Fruit fly (Drosophila melanogaster) whole organism, embryonic: ENCODE measurements around the gene COX7B.
A peak's percentile ranks its signal among the peaks of the same experiment; 100 is the strongest.

ENCODE experiments used
- Adf1 ChIP-seq: fragments of 200-800 bp; sonication (Bioruptor generic); IDR thresholded peaks from 2 replicates; pipeline ENCODE4 v1.3.6; 2022; ENCODE audit warnings: missing biosample characterization, missing genetic modification characterization
- Atf3 ChIP-seq: fragments of 200-800 bp; sonication (Bioruptor generic); optimal IDR thresholded peaks from 3 replicates; lab custom pipeline; 2016; ENCODE audit warnings: missing biosample characterization, missing genetic modification characterization
- Atf6 ChIP-seq: fragments of 200-800 bp; sonication (Bioruptor generic); IDR thresholded peaks from 2 replicates; pipeline ENCODE4 v1.3.6; 2022; ENCODE audit warnings: missing biosample characterization, missing genetic modification characterization
- Bdp1 ChIP-seq: fragments of 200-800 bp; sonication (Bioruptor generic); optimal IDR thresholded peaks from 3 replicates; lab custom pipeline; 2016; ENCODE audit warnings: missing biosample characterization, missing genetic modification characterization
- Bgb ChIP-seq: fragments of 200-800 bp; sonication (Bioruptor generic); IDR thresholded peaks from 2 replicates; pipeline ENCODE4 v1.3.6; 2022; ENCODE audit warnings: missing biosample characterization, missing genetic modification characterization; ENCODE audit not compliant: partially characterized antibody
- CG11247 ChIP-seq: fragments of 200-800 bp; sonication (Bioruptor generic); IDR thresholded peaks from 2 replicates; pipeline ENCODE4 v1.3.6; 2022; ENCODE audit warnings: missing biosample characterization, missing genetic modification characterization
- CG11504 ChIP-seq: fragments of 200-800 bp; sonication (Bioruptor generic); optimal IDR thresholded peaks from 3 replicates; lab custom pipeline; 2019; ENCODE audit warnings: missing biosample characterization, mild to moderate bottlenecking, missing genetic modification characterization, moderate library complexity
- CG11695 ChIP-seq: fragments of 200-800 bp; sonication (Bioruptor generic); IDR thresholded peaks from 3 replicates; pipeline ENCODE4 v1.3.6; 2022; ENCODE audit warnings: missing biosample characterization, missing genetic modification characterization
- CG1233 ChIP-seq: fragments of 200-800 bp; sonication (Bioruptor generic); optimal IDR thresholded peaks from 4 replicates; lab custom pipeline; 2018; ENCODE audit warnings: missing biosample characterization, mild to moderate bottlenecking, missing genetic modification characterization
- CG12769 ChIP-seq: fragments of 200-800 bp; sonication (Bioruptor generic); optimal IDR thresholded peaks from 2 replicates; lab custom pipeline; 2019; ENCODE audit warnings: missing biosample characterization, mild to moderate bottlenecking, missing genetic modification characterization, moderate library complexity
- CG14667 ChIP-seq: fragments of 200-800 bp; sonication (Bioruptor generic); IDR thresholded peaks from 2 replicates; pipeline ENCODE4 v1.3.6; 2022; ENCODE audit warnings: missing biosample characterization, missing genetic modification characterization
- CG17359 ChIP-seq: fragments of 200-800 bp; sonication (Bioruptor generic); optimal IDR thresholded peaks from 3 replicates; lab custom pipeline; 2018; ENCODE audit warnings: missing biosample characterization, mild to moderate bottlenecking, missing genetic modification characterization, moderate library complexity
- CG17361 ChIP-seq: fragments of 200-800 bp; sonication (Bioruptor generic); IDR thresholded peaks from 3 replicates; pipeline ENCODE4 v1.3.6; 2022; ENCODE audit warnings: missing biosample characterization, missing genetic modification characterization
- CG31224 ChIP-seq: fragments of 200-800 bp; sonication (Bioruptor generic); IDR thresholded peaks from 2 replicates; pipeline ENCODE4 v1.3.6; 2022; ENCODE audit warnings: missing biosample characterization, missing genetic modification characterization
- CG32772 ChIP-seq: fragments of 200-800 bp; sonication (Bioruptor generic); IDR thresholded peaks from 2 replicates; pipeline ENCODE4 v1.3.6; 2022; ENCODE audit warnings: missing biosample characterization, missing genetic modification characterization
- CG34224 ChIP-seq: fragments of 200-800 bp; sonication (Bioruptor generic); IDR thresholded peaks from 3 replicates; pipeline ENCODE4 v1.3.6; 2022; ENCODE audit warnings: missing biosample characterization, missing genetic modification characterization; ENCODE audit not compliant: partially characterized antibody
- CG34376 ChIP-seq: fragments of 200-800 bp; sonication (Bioruptor generic); optimal IDR thresholded peaks from 2 replicates; lab custom pipeline; 2018; ENCODE audit warnings: missing biosample characterization, mild to moderate bottlenecking, missing genetic modification characterization
- CG42726 ChIP-seq: fragments of 200-800 bp; sonication (Bioruptor generic); IDR thresholded peaks from 2 replicates; pipeline ENCODE4 v1.3.6; 2022; ENCODE audit warnings: missing biosample characterization, missing genetic modification characterization; ENCODE audit not compliant: partially characterized antibody
- CG4617 ChIP-seq: fragments of 200-800 bp; sonication (Bioruptor generic); optimal IDR thresholded peaks from 3 replicates; lab custom pipeline; 2016; ENCODE audit warnings: missing biosample characterization, missing genetic modification characterization, borderline replicate concordance
- CG7987 ChIP-seq: fragments of 200-800 bp; sonication (Bioruptor generic); optimal IDR thresholded peaks from 2 replicates; lab custom pipeline; 2018; ENCODE audit warnings: missing biosample characterization, mild to moderate bottlenecking, missing genetic modification characterization, moderate library complexity
- CG8281 ChIP-seq: fragments of 200-800 bp; sonication (Bioruptor generic); optimal IDR thresholded peaks from 2 replicates; lab custom pipeline; 2018; ENCODE audit warnings: missing biosample characterization, mild to moderate bottlenecking, missing genetic modification characterization, moderate library complexity
- Dp ChIP-seq: fragments of 200-800 bp; sonication (Bioruptor generic); optimal IDR thresholded peaks from 2 replicates; lab custom pipeline; 2018; ENCODE audit warnings: missing biosample characterization, mild to moderate bottlenecking, missing genetic modification characterization, moderate library complexity
- Ets65A ChIP-seq: fragments of 200-800 bp; sonication (Bioruptor generic); peaks from one replicate; lab custom pipeline; 2016; ENCODE audit warnings: missing biosample characterization, missing genetic modification characterization
- Hr3 ChIP-seq: fragments of 200-800 bp; sonication (Bioruptor generic); optimal IDR thresholded peaks from 3 replicates; lab custom pipeline; 2016; ENCODE audit warnings: missing biosample characterization, missing genetic modification characterization
- Hr78 ChIP-seq, 2 experiments: fragments of 200-800 bp in 1 of 2; fragments of >200 bp in 1 of 2; sonication (Bioruptor generic) in 1 of 2; optimal IDR thresholded peaks; 2 replicates each; lab custom pipeline; 2017 to 2019; ENCODE audit warnings: missing biosample characterization in 2 of 2, missing genetic modification characterization in 2 of 2, mild to moderate bottlenecking in 1 of 2, moderate library complexity in 1 of 2
- MBD-R2 ChIP-seq: fragments of 200-800 bp; sonication (Bioruptor generic); IDR thresholded peaks from 2 replicates; pipeline ENCODE4 v1.3.6; 2022; ENCODE audit warnings: missing biosample characterization, missing genetic modification characterization
- Trl ChIP-seq, 3 experiments: fragments of >200 bp in 2 of 3; fragments of 200-800 bp in 1 of 3; sonication (Bioruptor generic) in 1 of 3; optimal IDR thresholded peaks; 2 replicates in 1 of 3; 3 replicates in 2 of 3; lab custom pipeline; 2016 to 2017; ENCODE audit warnings: missing biosample characterization in 1 of 3, missing genetic modification characterization in 1 of 3
- bbx ChIP-seq: fragments of 200-800 bp; sonication (Bioruptor generic); IDR thresholded peaks from 2 replicates; pipeline ENCODE4 v1.3.6; 2022; ENCODE audit warnings: missing biosample characterization, missing genetic modification characterization; ENCODE audit not compliant: partially characterized antibody
- cas ChIP-seq: fragments of 200-800 bp; sonication (Bioruptor generic); IDR thresholded peaks from 2 replicates; pipeline ENCODE4 v1.3.6; 2022; ENCODE audit warnings: missing biosample characterization, missing genetic modification characterization
- cg ChIP-seq: fragments of 200-800 bp; sonication (Bioruptor generic); optimal IDR thresholded peaks from 3 replicates; lab custom pipeline; 2019; ENCODE audit warnings: missing biosample characterization, mild to moderate bottlenecking, missing genetic modification characterization, moderate library complexity
- chm ChIP-seq: fragments of 200-800 bp; sonication (Bioruptor generic); IDR thresholded peaks from 2 replicates; pipeline ENCODE4 v1.3.6; 2022; ENCODE audit warnings: missing biosample characterization, missing genetic modification characterization
- crp ChIP-seq, 2 experiments: fragments of 200-800 bp; sonication (Bioruptor generic); optimal IDR thresholded peaks; 2 replicates in 1 of 2; 3 replicates in 1 of 2; lab custom pipeline; 2017; ENCODE audit warnings: missing biosample characterization in 2 of 2, missing genetic modification characterization in 2 of 2, mild to moderate bottlenecking in 1 of 2, moderate library complexity in 1 of 2
- da ChIP-seq: fragments of 200-800 bp; sonication (Bioruptor generic); optimal IDR thresholded peaks from 2 replicates; lab custom pipeline; 2016; ENCODE audit warnings: missing biosample characterization, missing genetic modification characterization
- emc ChIP-seq: fragments of 200-800 bp; sonication (Bioruptor generic); optimal IDR thresholded peaks from 2 replicates; lab custom pipeline; 2016; ENCODE audit warnings: missing biosample characterization, missing genetic modification characterization
- ems ChIP-seq: fragments of 200-800 bp; sonication (Bioruptor generic); optimal IDR thresholded peaks from 3 replicates; lab custom pipeline; 2016; ENCODE audit warnings: missing biosample characterization, missing genetic modification characterization
- en ChIP-seq: fragments of 200-800 bp; sonication (Bioruptor generic); optimal IDR thresholded peaks from 2 replicates; lab custom pipeline; 2016; ENCODE audit warnings: missing biosample characterization, missing genetic modification characterization
- eyg ChIP-seq: fragments of 200-800 bp; sonication (Bioruptor generic); optimal IDR thresholded peaks from 3 replicates; lab custom pipeline; 2016; ENCODE audit warnings: missing biosample characterization, missing genetic modification characterization
- h ChIP-seq: fragments of >200 bp; optimal IDR thresholded peaks from 2 replicates; lab custom pipeline; 2017
- ham ChIP-seq: fragments of 200-800 bp; sonication (Bioruptor generic); IDR thresholded peaks from 2 replicates; pipeline ENCODE4 v1.3.6; 2022; ENCODE audit warnings: missing biosample characterization, missing genetic modification characterization
- lov ChIP-seq, 2 experiments: fragments of 200-800 bp in 1 of 2; fragments of >200 bp in 1 of 2; sonication (Bioruptor generic) in 1 of 2; IDR thresholded peaks in 1 of 2; optimal IDR thresholded peaks in 1 of 2; 2 replicates in 1 of 2; 3 replicates in 1 of 2; pipeline versions ENCODE4 v1.3.6 to Lab custom; 2017 to 2022; ENCODE audit warnings: missing biosample characterization in 1 of 2, missing genetic modification characterization in 1 of 2
- nom ChIP-seq: fragments of 200-800 bp; sonication (Bioruptor generic); optimal IDR thresholded peaks from 2 replicates; lab custom pipeline; 2017; ENCODE audit warnings: missing biosample characterization, missing genetic modification characterization, mild to moderate bottlenecking, moderate library complexity, missing genetic modification reagents
- pan ChIP-seq, 4 experiments: fragments of >200 bp in 3 of 4; fragments of 200-800 bp in 1 of 4; sonication (Bioruptor generic) in 1 of 4; optimal IDR thresholded peaks in 3 of 4; IDR thresholded peaks in 1 of 4; 2 replicates each; pipeline versions ENCODE4 v1.3.6 to Lab custom; 2017 to 2022; ENCODE audit warnings: missing biosample characterization in 2 of 4, missing genetic modification characterization in 2 of 4, mixed read lengths in 1 of 4
- psq ChIP-seq: fragments of 200-800 bp; sonication (Bioruptor generic); optimal IDR thresholded peaks from 2 replicates; lab custom pipeline; 2017; ENCODE audit warnings: missing biosample characterization, missing genetic modification characterization
- tap ChIP-seq: fragments of 200-800 bp; optimal IDR thresholded peaks from 3 replicates; lab custom pipeline; 2019; ENCODE audit warnings: missing biosample characterization, mild to moderate bottlenecking, missing genetic modification characterization, moderate library complexity
- tll ChIP-seq, 2 experiments: fragments of 200-800 bp in 1 of 2; fragments of >200 bp in 1 of 2; sonication (Bioruptor generic) in 1 of 2; optimal IDR thresholded peaks; 2 replicates each; lab custom pipeline; 2017 to 2019; ENCODE audit warnings: missing biosample characterization in 2 of 2, missing genetic modification characterization in 2 of 2, mild to moderate bottlenecking in 1 of 2, moderate library complexity in 1 of 2
- ttk ChIP-seq: fragments of 200-800 bp; sonication (Bioruptor generic); IDR thresholded peaks from 2 replicates; pipeline ENCODE4 v2.1.2; 2022; ENCODE audit warnings: missing biosample characterization, missing genetic modification characterization
- unc-4 ChIP-seq: fragments of 200-800 bp; sonication (Bioruptor generic); IDR thresholded peaks from 2 replicates; pipeline ENCODE4 v1.3.6; 2022; ENCODE audit warnings: missing biosample characterization, missing genetic modification characterization; ENCODE audit not compliant: partially characterized antibody
- vfl ChIP-seq: fragments of 200-800 bp; sonication (Bioruptor generic); optimal IDR thresholded peaks from 2 replicates; lab custom pipeline; 2016; ENCODE audit warnings: missing biosample characterization, missing genetic modification characterization
- zfh2 ChIP-seq: fragments of 200-800 bp; sonication (Bioruptor generic); optimal IDR thresholded peaks from 2 replicates; lab custom pipeline; 2016; ENCODE audit warnings: missing biosample characterization, missing genetic modification characterization

The COX7B gene

dm6 chr3L:17379311-17379710 lies 46.0 kb upstream of the COX7B start, which contains the start of gene Cad74A (continued):
- TF ChIP-seq eyg (GFP tag; lab: Kevin White, UChicago), result no peak
- TF ChIP-seq CG14667 (GFP tag; lab: Robert Waterston, UW), result no peak
- TF ChIP-seq vfl, result no peak
- no peak for TF ChIP-seq cas (GFP tag; lab: Robert Waterston, UW)
- TF ChIP-seq CG11504 (tag; lab: Kevin White, UChicago), result no peak
- no peak for TF ChIP-seq ham (GFP tag; lab: Robert Waterston, UW)
- TF ChIP-seq Hr78 (GFP tag; optimal IDR thresholded peaks at IDR 0.05; lab: Kevin White, UChicago), result no peak
- TF ChIP-seq chm (GFP tag; lab: Robert Waterston, UW), result no peak
- TF ChIP-seq CG11695, result no peak
- TF ChIP-seq lov (optimal IDR thresholded peaks at IDR 0.05; lab: Kevin White, UChicago), result no peak
- TF ChIP-seq lov (GFP tag; IDR thresholded peaks at IDR 0.05; lab: Robert Waterston, UW), result no peak
- TF ChIP-seq Bgb (GFP tag; lab: Robert Waterston, UW), result peak; percentile 47; the same call in 1 of the 2 replicates
- TF ChIP-seq bbx (GFP tag; lab: Robert Waterston, UW), result peak; percentile 30; the same call in 1 of the 2 replicates
- no peak for TF ChIP-seq h (lab: Kevin White, UChicago)
- TF ChIP-seq tll (GFP tag; optimal IDR thresholded peaks at IDR 0.05; lab: Kevin White, UChicago), result no peak
- no peak for TF ChIP-seq CG7987 (GFP tag; lab: Kevin White, UChicago)
- no peak for TF ChIP-seq Ets65A (GFP tag; lab: Kevin White, UChicago)
- TF ChIP-seq tap (tag; lab: Kevin White, UChicago), result no peak
- no peak for TF ChIP-seq CG4617 (GFP tag; lab: Kevin White, UChicago)
- no peak for TF ChIP-seq Atf6 (GFP tag; lab: Robert Waterston, UW)
- no peak for TF ChIP-seq CG1233
- TF ChIP-seq CG17361 (GFP tag; lab: Robert Waterston, UW), result no peak
- TF ChIP-seq MBD-R2 (GFP tag; lab: Robert Waterston, UW), result no peak
- TF ChIP-seq Trl (optimal IDR thresholded peaks at IDR 0.05; lab: Kevin White, UChicago), result peak; percentile 16 to 29
- peak; percentile 5 for TF ChIP-seq Trl (GFP tag; optimal IDR thresholded peaks at IDR 0.05; lab: Kevin White, UChicago)
- no peak for TF ChIP-seq CG34376
- TF ChIP-seq cg (GFP tag; lab: Kevin White, UChicago), result peak; percentile 15
- no peak for TF ChIP-seq ttk (GFP tag; lab: Robert Waterston, UW)
- peak; percentile 24; the same call in 1 of the 2 replicates for TF ChIP-seq Adf1 (GFP tag; lab: Robert Waterston, UW)
- TF ChIP-seq CG17359, result no peak
- TF ChIP-seq en (GFP tag; lab: Kevin White, UChicago), result no peak
- TF ChIP-seq Atf3 (GFP tag; lab: Kevin White, UChicago), result no peak
- peak; percentile 39; the same call in 1 of the 2 replicates for TF ChIP-seq CG42726 (GFP tag; lab: Robert Waterston, UW)
- no peak for TF ChIP-seq Dp (GFP tag; lab: Kevin White, UChicago)
- no peak for TF ChIP-seq crp (GFP tag; optimal IDR thresholded peaks at IDR 0.05; lab: Kevin White, UChicago)
- no peak for TF ChIP-seq Hr3 (GFP tag; lab: Kevin White, UChicago)
- no peak for TF ChIP-seq CG8281
- no peak for TF ChIP-seq pan (optimal IDR thresholded peaks at IDR 0.05; lab: Kevin White, UChicago)
- TF ChIP-seq pan (GFP tag; optimal IDR thresholded peaks at IDR 0.05 in 1 of 2, IDR thresholded peaks at IDR 0.05 in 1 of 2), result peak in 1 of 2 experiments; percentile 15
- TF ChIP-seq emc (GFP tag; lab: Kevin White, UChicago), result no peak
- no peak for TF ChIP-seq CG31224 (GFP tag; lab: Robert Waterston, UW)
- TF ChIP-seq CG12769 (tag; lab: Kevin White, UChicago), result peak; percentile 57
- TF ChIP-seq zfh2 (GFP tag; lab: Kevin White, UChicago), result no peak
- TF ChIP-seq ems (GFP tag; lab: Kevin White, UChicago), result no peak
- no peak for TF ChIP-seq nom
- no peak for TF ChIP-seq CG32772
- no peak for TF ChIP-seq CG11247 (GFP tag; lab: Robert Waterston, UW)
- TF ChIP-seq unc-4, result 0 out of 2 replicates have a peak, but pooled peaks have one; percentile 15
- TF ChIP-seq psq (GFP tag; lab: Kevin White, UChicago), result peak; percentile 17
- TF ChIP-seq Bdp1, result no peak
- no peak for TF ChIP-seq da
- peak; percentile 30; the same call in 2 of the 3 replicates for TF ChIP-seq CG34224 (GFP tag; lab: Robert Waterston, UW)
